Worm (Caenorhabditis elegans) whole organism, young adult: ENCODE measurements around the gene W02D7.6.

Source experiments
- F49E8.2 ChIP-seq: sonication (generic microtip); optimal IDR thresholded peaks from 3 replicates; lab custom pipeline; 2017; ENCODE audit warnings: missing genetic modification characterization, mild to moderate bottlenecking, missing compliant biosample characterization, antibody characterized with exemption, moderate library complexity; ENCODE audit not compliant: insufficient read depth
- Y53F4B.3 ChIP-seq: fragments of 200-800 bp; sonication (Bioruptor generic); IDR thresholded peaks from 2 replicates; pipeline ENCODE4 v1.3.6; 2022; ENCODE audit warnings: missing genetic modification reagents, missing genetic modification characterization, missing compliant biosample characterization
- bed-1 ChIP-seq: fragments of 200-800 bp; sonication (Bioruptor generic); IDR thresholded peaks from 2 replicates; pipeline ENCODE4 v1.3.6; 2022; ENCODE audit warnings: missing genetic modification reagents, missing genetic modification characterization, missing compliant biosample characterization
- egrh-3 ChIP-seq: fragments of 200-800 bp; sonication (Bioruptor generic); IDR thresholded peaks from 2 replicates; pipeline ENCODE4 v1.3.6; 2022; ENCODE audit warnings: missing genetic modification reagents, missing genetic modification characterization, missing compliant biosample characterization
- mcd-1 ChIP-seq: fragments of 200-800 bp; sonication (Bioruptor generic); IDR thresholded peaks from 2 replicates; pipeline ENCODE4 v1.3.6; 2022; ENCODE audit warnings: missing genetic modification reagents, missing genetic modification characterization, missing compliant biosample characterization
- nhr-179 ChIP-seq: sonication (generic microtip); optimal IDR thresholded peaks from 2 replicates; lab custom pipeline; 2016; ENCODE audit warnings: mild to moderate bottlenecking, missing genetic modification characterization, missing compliant biosample characterization

DNA sequence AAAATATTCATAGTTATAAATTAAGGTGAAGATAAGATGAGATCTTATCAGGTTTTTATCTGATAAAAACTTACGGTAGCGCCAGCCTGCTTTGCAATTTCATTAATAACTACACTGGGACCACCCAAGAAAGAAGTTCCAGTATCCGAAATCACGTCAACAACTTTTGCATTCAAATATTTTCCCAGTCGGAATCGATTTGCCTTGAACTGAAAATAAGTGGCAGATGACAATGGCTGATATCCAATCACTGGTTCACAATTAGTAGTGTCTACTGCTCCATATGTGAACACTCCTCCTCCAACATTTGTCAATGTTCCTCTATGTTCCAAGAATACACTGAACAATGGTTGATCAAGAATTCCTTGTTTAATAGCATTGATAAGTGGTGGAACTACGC, 35.1 kb downstream of the W02D7.6 start, which contains the start of gene F21F8.5:
- TF ChIP-seq mcd-1 (no peak), bed-1 (no peak), Y53F4B.3 (GFP tag; lab: Robert Waterston, UW) (no peak), F49E8.2 (tag; lab: Kevin White, UChicago) (no peak), egrh-3 (no peak), nhr-179 (tag; lab: Kevin White, UChicago) (no peak)
